Fruit fly (Drosophila melanogaster) whole organism, embryonic: ENCODE data around the gene CG2104.

Experiments used
- Antp ChIP-seq: fragments of 200-800 bp; sonication (Bioruptor generic); optimal IDR thresholded peaks from 3 replicates; lab custom pipeline; 2016; ENCODE audit warnings: missing biosample characterization, missing genetic modification characterization
- CG13296 ChIP-seq: fragments of 200-800 bp; sonication (Bioruptor generic); optimal IDR thresholded peaks from 3 replicates; lab custom pipeline; 2018; ENCODE audit warnings: missing biosample characterization, mild to moderate bottlenecking, missing genetic modification characterization
- CG33213 ChIP-seq: fragments of 200-800 bp; sonication (Bioruptor generic); optimal IDR thresholded peaks from 3 replicates; lab custom pipeline; 2016; ENCODE audit warnings: missing biosample characterization, missing genetic modification characterization
- CG4404 ChIP-seq: fragments of 200-800 bp; sonication (Bioruptor generic); IDR thresholded peaks from 2 replicates; pipeline ENCODE4 v1.3.6; 2022; ENCODE audit warnings: missing biosample characterization, missing genetic modification characterization
- CG6854 ChIP-seq: fragments of 200-800 bp; sonication (Bioruptor generic); optimal IDR thresholded peaks from 3 replicates; lab custom pipeline; 2017; ENCODE audit warnings: missing biosample characterization, mild to moderate bottlenecking, missing genetic modification characterization
- CG7987 ChIP-seq: fragments of 200-800 bp; sonication (Bioruptor generic); optimal IDR thresholded peaks from 2 replicates; lab custom pipeline; 2018; ENCODE audit warnings: missing biosample characterization, mild to moderate bottlenecking, missing genetic modification characterization, moderate library complexity
- Gug ChIP-seq: fragments of 200-800 bp; sonication (Bioruptor generic); IDR thresholded peaks from 4 replicates; pipeline ENCODE4 v1.3.6; 2022; ENCODE audit warnings: missing biosample characterization, missing genetic modification characterization
- amos ChIP-seq: fragments of 200-800 bp; sonication (Bioruptor generic); IDR thresholded peaks from 2 replicates; pipeline ENCODE4 v1.3.6; 2022; ENCODE audit warnings: missing biosample characterization, missing genetic modification characterization; ENCODE audit not compliant: partially characterized antibody
- knrl ChIP-seq: fragments of 200-800 bp; sonication (Bioruptor generic); IDR thresholded peaks from 3 replicates; pipeline ENCODE4 v1.3.6; 2022; ENCODE audit warnings: missing biosample characterization, missing genetic modification characterization; ENCODE audit not compliant: partially characterized antibody
- maf-S ChIP-seq: fragments of 200-800 bp; sonication (Bioruptor generic); optimal IDR thresholded peaks from 2 replicates; lab custom pipeline; 2016; ENCODE audit warnings: missing biosample characterization, missing genetic modification characterization
- mirr ChIP-seq: fragments of 200-800 bp; sonication (Bioruptor generic); optimal IDR thresholded peaks from 3 replicates; lab custom pipeline; 2018; ENCODE audit warnings: missing biosample characterization, mild to moderate bottlenecking, missing genetic modification characterization
- pho ChIP-seq: fragments of 200-800 bp; sonication (Bioruptor generic); optimal IDR thresholded peaks from 2 replicates; lab custom pipeline; 2016; ENCODE audit warnings: missing biosample characterization, missing genetic modification characterization
- vfl ChIP-seq: fragments of 200-800 bp; sonication (Bioruptor generic); optimal IDR thresholded peaks from 2 replicates; lab custom pipeline; 2016; ENCODE audit warnings: missing biosample characterization, missing genetic modification characterization
- zf30C ChIP-seq: fragments of 200-800 bp; sonication (Bioruptor generic); optimal IDR thresholded peaks from 3 replicates; lab custom pipeline; 2018; ENCODE audit warnings: missing biosample characterization, mild to moderate bottlenecking, missing genetic modification characterization

dm6 chr3R:5689626-5690025, 3.5 kb downstream of the CG2104 start:
- TF ChIP-seq CG33213 (GFP tag; lab: Kevin White, UChicago) (no peak), pho (GFP tag; lab: Kevin White, UChicago) (no peak), CG4404 (GFP tag; lab: Robert Waterston, UW) (no peak), amos (no peak), mirr (GFP tag; lab: Kevin White, UChicago) (no peak), Antp (GFP tag; lab: Kevin White, UChicago) (no peak), knrl (GFP tag; lab: Robert Waterston, UW) (no peak), Gug (no peak), zf30C (GFP tag; lab: Kevin White, UChicago) (no peak), CG6854 (GFP tag; lab: Kevin White, UChicago) (no peak), CG7987 (GFP tag; lab: Kevin White, UChicago) (no peak), maf-S (GFP tag; lab: Kevin White, UChicago) (no peak), CG13296 (no peak), vfl (GFP tag; lab: Kevin White, UChicago) (no peak)
